Fruit fly (Drosophila melanogaster) whole organism, embryonic: Measurements from ENCODE around the gene Pstk.
A peak's percentile ranks its signal among the peaks of the same experiment; 100 is the strongest.

Experiments used
- Abd-B ChIP-seq: fragments of 200-800 bp; sonication (Bioruptor generic); optimal IDR thresholded peaks from 2 replicates; lab custom pipeline; 2018; ENCODE audit warnings: missing biosample characterization, mild to moderate bottlenecking, missing genetic modification characterization, moderate library complexity
- Asciz ChIP-seq: fragments of 200-800 bp; sonication (Bioruptor generic); optimal IDR thresholded peaks from 2 replicates; lab custom pipeline; 2017; ENCODE audit warnings: missing biosample characterization, mild to moderate bottlenecking, missing genetic modification characterization, missing genetic modification reagents
- BEAF-32 ChIP-seq: fragments of 200-800 bp; sonication (Bioruptor generic); optimal IDR thresholded peaks from 3 replicates; lab custom pipeline; 2017; ENCODE audit warnings: missing biosample characterization, missing genetic modification characterization, mild to moderate bottlenecking, moderate library complexity, missing genetic modification reagents
- Blimp-1 ChIP-seq: fragments of 200-800 bp; sonication (Bioruptor generic); optimal IDR thresholded peaks from 3 replicates; lab custom pipeline; 2018; ENCODE audit warnings: missing biosample characterization, missing genetic modification characterization, mild to moderate bottlenecking, moderate library complexity, missing genetic modification reagents
- CG10462 ChIP-seq: fragments of 200-800 bp; sonication (Bioruptor generic); optimal IDR thresholded peaks from 2 replicates; lab custom pipeline; 2016; ENCODE audit warnings: missing biosample characterization, missing genetic modification characterization
- CG1603 ChIP-seq: fragments of 200-800 bp; sonication (Bioruptor generic); optimal IDR thresholded peaks from 2 replicates; lab custom pipeline; 2019; ENCODE audit warnings: missing biosample characterization, mild to moderate bottlenecking, missing genetic modification characterization, moderate library complexity
- CG16813 ChIP-seq: fragments of 200-800 bp; sonication (Bioruptor generic); IDR thresholded peaks from 3 replicates; pipeline ENCODE4 v1.3.6; 2022; ENCODE audit warnings: missing biosample characterization, missing genetic modification characterization; ENCODE audit not compliant: partially characterized antibody
- CG17912 ChIP-seq: fragments of 200-800 bp; sonication (Bioruptor generic); optimal IDR thresholded peaks from 2 replicates; lab custom pipeline; 2018; ENCODE audit warnings: missing biosample characterization, mild to moderate bottlenecking, missing genetic modification characterization
- CG31441 ChIP-seq: fragments of 200-800 bp; sonication (Bioruptor generic); IDR thresholded peaks from 2 replicates; pipeline ENCODE4 v1.3.6; 2022; ENCODE audit warnings: missing biosample characterization, missing genetic modification characterization
- CG33557 ChIP-seq: fragments of 200-800 bp; sonication (Bioruptor generic); optimal IDR thresholded peaks from 2 replicates; lab custom pipeline; 2019; ENCODE audit warnings: missing biosample characterization, mild to moderate bottlenecking, missing genetic modification characterization, moderate library complexity
- CG34376 ChIP-seq: fragments of 200-800 bp; sonication (Bioruptor generic); optimal IDR thresholded peaks from 2 replicates; lab custom pipeline; 2018; ENCODE audit warnings: missing biosample characterization, mild to moderate bottlenecking, missing genetic modification characterization
- CG3995 ChIP-seq: fragments of 200-800 bp; sonication (Bioruptor generic); optimal IDR thresholded peaks from 3 replicates; lab custom pipeline; 2016; ENCODE audit warnings: missing biosample characterization, missing genetic modification characterization
- CG4820 ChIP-seq: fragments of 200-800 bp; sonication (Bioruptor generic); optimal IDR thresholded peaks from 3 replicates; lab custom pipeline; 2016; ENCODE audit warnings: missing biosample characterization, missing genetic modification characterization
- CG8281 ChIP-seq: fragments of 200-800 bp; sonication (Bioruptor generic); optimal IDR thresholded peaks from 2 replicates; lab custom pipeline; 2018; ENCODE audit warnings: missing biosample characterization, mild to moderate bottlenecking, missing genetic modification characterization, moderate library complexity
- CG8290 ChIP-seq, 3 experiments: fragments of 200-800 bp; sonication (Bioruptor generic); optimal IDR thresholded peaks; 2 replicates each; lab custom pipeline; 2016 to 2019; ENCODE audit warnings: missing biosample characterization in 3 of 3, missing genetic modification characterization in 3 of 3, mild to moderate bottlenecking in 2 of 3, moderate library complexity in 1 of 3
- CG8388 ChIP-seq: fragments of 200-800 bp; sonication (Bioruptor generic); optimal IDR thresholded peaks from 2 replicates; lab custom pipeline; 2019; ENCODE audit warnings: missing biosample characterization, mild to moderate bottlenecking, missing genetic modification characterization, moderate library complexity
- Deaf1 ChIP-seq: fragments of 200-800 bp; optimal IDR thresholded peaks from 3 replicates; lab custom pipeline; 2019; ENCODE audit warnings: missing biosample characterization, mild to moderate bottlenecking, missing genetic modification characterization, moderate library complexity
- ERR ChIP-seq: fragments of 200-800 bp; sonication (Bioruptor generic); optimal IDR thresholded peaks from 2 replicates; lab custom pipeline; 2016; ENCODE audit warnings: missing biosample characterization, missing genetic modification characterization
- Eip74EF ChIP-seq, 2 experiments: fragments of 200-800 bp in 1 of 2; fragments of >200 bp in 1 of 2; sonication (Bioruptor generic) in 1 of 2; optimal IDR thresholded peaks; 2 replicates each; lab custom pipeline; 2017 to 2019; ENCODE audit warnings: missing biosample characterization in 2 of 2, missing genetic modification characterization in 2 of 2, mild to moderate bottlenecking in 1 of 2, moderate library complexity in 1 of 2
- Elba2 ChIP-seq: fragments of 200-800 bp; sonication (Bioruptor generic); optimal IDR thresholded peaks from 3 replicates; lab custom pipeline; 2016; ENCODE audit warnings: missing biosample characterization, missing genetic modification characterization
- HLH4C ChIP-seq: fragments of 200-800 bp; sonication (Bioruptor generic); IDR thresholded peaks from 3 replicates; pipeline ENCODE4 v1.3.6; 2022; ENCODE audit warnings: missing biosample characterization, missing genetic modification characterization; ENCODE audit not compliant: partially characterized antibody
- Hr78 ChIP-seq, 2 experiments: fragments of 200-800 bp in 1 of 2; fragments of >200 bp in 1 of 2; sonication (Bioruptor generic) in 1 of 2; optimal IDR thresholded peaks; 2 replicates each; lab custom pipeline; 2017 to 2019; ENCODE audit warnings: missing biosample characterization in 2 of 2, missing genetic modification characterization in 2 of 2, mild to moderate bottlenecking in 1 of 2, moderate library complexity in 1 of 2
- Lpt ChIP-seq: fragments of >200 bp; optimal IDR thresholded peaks from 2 replicates; lab custom pipeline; 2018; ENCODE audit warnings: missing biosample characterization, missing genetic modification characterization
- Med ChIP-seq: fragments of 200-800 bp; sonication (Bioruptor generic); peaks from one replicate; lab custom pipeline; 2016; ENCODE audit warnings: missing biosample characterization, missing genetic modification characterization, mild to moderate bottlenecking, inconsistent platforms, moderate library complexity
- Opbp ChIP-seq: fragments of 200-800 bp; sonication (Bioruptor generic); IDR thresholded peaks from 3 replicates; pipeline ENCODE4 v1.3.6; 2022; ENCODE audit warnings: missing biosample characterization, missing genetic modification characterization; ENCODE audit not compliant: partially characterized antibody
- Scr ChIP-seq: fragments of 200-800 bp; sonication (Bioruptor generic); IDR thresholded peaks from 2 replicates; pipeline ENCODE4 v1.3.6; 2022; ENCODE audit warnings: missing biosample characterization, missing genetic modification characterization; ENCODE audit not compliant: partially characterized antibody
- Trl ChIP-seq, 3 experiments: fragments of >200 bp in 2 of 3; fragments of 200-800 bp in 1 of 3; sonication (Bioruptor generic) in 1 of 3; optimal IDR thresholded peaks; 2 replicates in 1 of 3; 3 replicates in 2 of 3; lab custom pipeline; 2016 to 2017; ENCODE audit warnings: missing biosample characterization in 1 of 3, missing genetic modification characterization in 1 of 3
- chn ChIP-seq: fragments of 200-800 bp; sonication (Bioruptor generic); optimal IDR thresholded peaks from 2 replicates; lab custom pipeline; 2016; ENCODE audit warnings: missing biosample characterization, missing genetic modification characterization
- crol ChIP-seq: fragments of 200-800 bp; sonication (Bioruptor generic); IDR thresholded peaks from 2 replicates; pipeline ENCODE4 v1.3.6; 2022; ENCODE audit warnings: missing biosample characterization, missing genetic modification characterization
- cwo ChIP-seq: fragments of 200-800 bp; sonication (Bioruptor generic); optimal IDR thresholded peaks from 3 replicates; lab custom pipeline; 2017; ENCODE audit warnings: missing biosample characterization, missing genetic modification characterization, mild to moderate bottlenecking, moderate library complexity, missing genetic modification reagents
- dm ChIP-seq: fragments of 200-800 bp; sonication (Bioruptor generic); optimal IDR thresholded peaks from 3 replicates; lab custom pipeline; 2016; ENCODE audit warnings: missing biosample characterization, missing genetic modification characterization
- ewg ChIP-seq: fragments of 200-800 bp; sonication (Bioruptor generic); optimal IDR thresholded peaks from 3 replicates; lab custom pipeline; 2017; ENCODE audit warnings: mild to moderate bottlenecking, missing biosample characterization, missing genetic modification reagents, missing genetic modification characterization
- insv ChIP-seq, 2 experiments: fragments of 200-800 bp; sonication (Bioruptor generic); optimal IDR thresholded peaks; 3 replicates each; lab custom pipeline; 2016 to 2018; ENCODE audit warnings: missing biosample characterization in 2 of 2, missing genetic modification characterization in 2 of 2
- klu ChIP-seq: fragments of 200-800 bp; sonication (Bioruptor generic); IDR thresholded peaks from 2 replicates; pipeline ENCODE4 v1.3.6; 2022; ENCODE audit warnings: missing biosample characterization, missing genetic modification characterization
- onecut ChIP-seq: fragments of 200-800 bp; sonication (Bioruptor generic); IDR thresholded peaks from 2 replicates; pipeline ENCODE4 v1.3.6; 2022; ENCODE audit warnings: missing biosample characterization, missing genetic modification characterization
- pros ChIP-seq: fragments of 200-800 bp; sonication (Bioruptor generic); optimal IDR thresholded peaks from 3 replicates; lab custom pipeline; 2019; ENCODE audit warnings: missing biosample characterization, mild to moderate bottlenecking, missing genetic modification characterization, moderate library complexity
- pum ChIP-seq: fragments of 200-800 bp; sonication (Bioruptor generic); optimal IDR thresholded peaks from 2 replicates; lab custom pipeline; 2016; ENCODE audit warnings: missing biosample characterization, missing genetic modification characterization
- pzg ChIP-seq: fragments of 200-800 bp; sonication (Bioruptor generic); optimal IDR thresholded peaks from 3 replicates; lab custom pipeline; 2018; ENCODE audit warnings: missing biosample characterization, mild to moderate bottlenecking, missing genetic modification characterization, moderate library complexity
- sens ChIP-seq: fragments of 200-800 bp; sonication (Bioruptor generic); peaks from one replicate; lab custom pipeline; 2016; ENCODE audit warnings: missing biosample characterization, missing genetic modification characterization
- sug ChIP-seq: fragments of 200-800 bp; optimal IDR thresholded peaks from 2 replicates; lab custom pipeline; 2019; ENCODE audit warnings: missing biosample characterization, mild to moderate bottlenecking, missing genetic modification characterization, moderate library complexity
- tio ChIP-seq: fragments of 200-800 bp; sonication (Bioruptor generic); optimal IDR thresholded peaks from 2 replicates; lab custom pipeline; 2017; ENCODE audit warnings: missing biosample characterization, missing genetic modification characterization, inconsistent platforms
- tna ChIP-seq: fragments of 200-800 bp; sonication (Bioruptor generic); IDR thresholded peaks from 2 replicates; pipeline ENCODE4 v1.3.6; 2022; ENCODE audit warnings: missing biosample characterization, missing genetic modification characterization; ENCODE audit not compliant: partially characterized antibody
- ttk ChIP-seq: fragments of 200-800 bp; sonication (Bioruptor generic); IDR thresholded peaks from 2 replicates; pipeline ENCODE4 v2.1.2; 2022; ENCODE audit warnings: missing biosample characterization, missing genetic modification characterization
- z ChIP-seq: fragments of 200-800 bp; sonication (Bioruptor generic); IDR thresholded peaks from 3 replicates; pipeline ENCODE4 v1.3.6; 2022; ENCODE audit warnings: missing biosample characterization, missing genetic modification characterization

The Pstk gene

dm6 chrX:19618183-19618740 is at the start of gene Pstk, which contains the start of gene Tim9b (continued):
- peak; percentile 45; the same call in 1 of the 3 replicates for TF ChIP-seq CG16813 (GFP tag; lab: Robert Waterston, UW)
- peak; percentile 66 for TF ChIP-seq HLH4C (GFP tag; lab: Robert Waterston, UW)
- no peak for TF ChIP-seq pum (GFP tag; lab: Kevin White, UChicago)
- TF ChIP-seq CG17912 (GFP tag; lab: Kevin White, UChicago): no peak
- TF ChIP-seq chn (GFP tag; lab: Kevin White, UChicago): no peak
- TF ChIP-seq Eip74EF (GFP tag; optimal IDR thresholded peaks at IDR 0.05; lab: Kevin White, UChicago): no peak
- TF ChIP-seq onecut (GFP tag; lab: Robert Waterston, UW): no peak
- TF ChIP-seq CG4820 (GFP tag; lab: Kevin White, UChicago): no peak
- TF ChIP-seq dm (GFP tag; lab: Kevin White, UChicago): no peak
- TF ChIP-seq CG34376 (GFP tag; lab: Kevin White, UChicago): no peak
- no peak for TF ChIP-seq CG31441 (GFP tag; lab: Robert Waterston, UW)
- TF ChIP-seq CG33557: no peak
- no peak for TF ChIP-seq CG8290 (GFP tag; optimal IDR thresholded peaks at IDR 0.05; lab: Kevin White, UChicago)
- TF ChIP-seq CG8290 (tag; optimal IDR thresholded peaks at IDR 0.05; lab: Kevin White, UChicago): no peak
- TF ChIP-seq pzg (GFP tag; lab: Kevin White, UChicago): peak; percentile 38
- TF ChIP-seq tna: peak; percentile 68
- TF ChIP-seq Lpt: no peak
- TF ChIP-seq CG8281: no peak
- TF ChIP-seq pros (GFP tag; lab: Kevin White, UChicago): no peak
- TF ChIP-seq, all 482 proteins: peak for 33

DNA sequence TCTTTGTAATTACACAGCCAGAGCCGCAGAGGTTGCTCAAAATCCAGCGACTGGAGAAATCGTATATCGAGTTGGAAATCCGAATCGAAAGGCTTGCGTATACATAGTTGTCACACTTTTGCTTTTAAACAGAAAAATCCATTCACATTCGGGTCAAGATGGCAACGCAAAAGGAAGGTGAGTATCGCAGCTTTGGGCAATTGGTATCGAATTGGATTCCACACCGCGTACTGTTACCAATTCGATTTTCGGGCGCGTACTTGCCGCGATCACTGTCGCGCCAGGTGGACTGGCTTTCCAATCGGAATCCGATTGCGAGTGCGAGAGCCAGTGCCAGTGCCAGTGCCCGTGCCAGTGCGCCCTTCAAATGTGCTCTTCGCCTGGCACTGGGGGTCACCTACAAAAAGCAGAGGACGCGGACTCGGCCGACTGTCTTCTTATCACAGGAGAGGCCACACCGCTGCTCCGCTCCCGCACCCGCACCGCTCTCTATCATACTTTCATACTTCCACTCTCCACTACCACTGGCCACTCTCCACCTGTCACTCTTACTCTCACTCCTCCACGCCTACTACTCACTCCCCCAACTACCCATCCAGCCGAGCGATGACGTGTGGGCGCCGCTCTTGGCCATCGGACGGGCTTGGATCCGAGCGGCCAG is 49.2 kb upstream of the Pstk start:
- TF ChIP-seq CG1603 (peak; percentile 81), CG8388 (peak; percentile 80), Hr78 (GFP tag; optimal IDR thresholded peaks at IDR 0.05; lab: Kevin White, UChicago) (peak in 1 of 2 experiments; percentile 67), ewg (no peak), Trl (optimal IDR thresholded peaks at IDR 0.05; lab: Kevin White, UChicago) (peak; percentile 46 to 50), Trl (GFP tag; optimal IDR thresholded peaks at IDR 0.05; lab: Kevin White, UChicago) (no peak), z (GFP tag; lab: Robert Waterston, UW) (0 out of 3 replicates have a peak, but pooled peaks have one; percentile 50), Deaf1 (tag; lab: Kevin White, UChicago) (peak; percentile 36), crol (GFP tag; lab: Robert Waterston, UW) (peak; percentile 77), Scr (GFP tag; lab: Robert Waterston, UW) (no peak), cwo (GFP tag; lab: Kevin White, UChicago) (peak; percentile 50), CG10462 (GFP tag; lab: Kevin White, UChicago) (no peak), Opbp (GFP tag; lab: Robert Waterston, UW) (no peak), Asciz (GFP tag; lab: Kevin White, UChicago) (no peak), tio (no peak), CG3995 (GFP tag; lab: Kevin White, UChicago) (peak; percentile 68), BEAF-32 (peak; percentile 7), Blimp-1 (GFP tag; lab: Kevin White, UChicago) (peak; percentile 68), ttk (GFP tag; lab: Robert Waterston, UW) (no peak), Elba2 (GFP tag; lab: Kevin White, UChicago) (peak; percentile 92), insv (GFP tag; optimal IDR thresholded peaks at IDR 0.05; lab: Kevin White, UChicago) (peak in 1 of 2 experiments; percentile 84), sens (peak; percentile 37), sug (tag; lab: Kevin White, UChicago) (peak; percentile 32), ERR (GFP tag; lab: Kevin White, UChicago) (peak; percentile 83), Med (GFP tag; lab: Kevin White, UChicago) (peak; percentile 67), klu (GFP tag; lab: Robert Waterston, UW) (no peak), Abd-B (GFP tag; lab: Kevin White, UChicago) (no peak)
